Fruit fly (Drosophila melanogaster): ENCODE results near the gene JMJD7.

- TF ChIP-seq CG10366 (GFP tag; IDR thresholded peaks at IDR 0.05) (no peak; the same call in 1 of the 2 replicates), croc (GFP tag; conservative IDR thresholded peaks at IDR 0.05) (no peak), D19B (GFP tag; optimal IDR thresholded peaks at IDR 0.05) (no peak), dan (GFP tag; IDR thresholded peaks at IDR 0.05) (no peak), hth (optimal IDR thresholded peaks at IDR 0.05) (no peak), ara (GFP tag; IDR thresholded peaks at IDR 0.05) (no peak), H15 (GFP tag; IDR thresholded peaks at IDR 0.05) (no peak)
Observed at dm6 chr3L:13478339-13479203, 28.5 kb upstream of the JMJD7 start.

Measured in whole organism, embryonic.